Fruit fly (Drosophila melanogaster) whole organism: ENCODE data around the gene CG42323.

Source experiments
- CG8478 ChIP-seq: fragments of >200 bp; optimal IDR thresholded peaks from 2 replicates; lab custom pipeline; 2018; ENCODE audit warnings: inconsistent platforms
- Dll ChIP-seq: fragments of >200 bp; optimal IDR thresholded peaks from 2 replicates; lab custom pipeline; 2017
- EcR ChIP-seq, 2 experiments: fragments of >200 bp; optimal IDR thresholded peaks; 2 replicates each; lab custom pipeline; 2017; ENCODE audit warnings: missing biosample characterization in 2 of 2, missing genetic modification characterization in 2 of 2, missing genetic modification reagents in 2 of 2
- pan ChIP-seq: fragments of >200 bp; optimal IDR thresholded peaks from 2 replicates; lab custom pipeline; 2017
- psq ChIP-seq: fragments of >200 bp; optimal IDR thresholded peaks from 2 replicates; lab custom pipeline; 2017
- usp ChIP-seq: fragments of >200 bp; optimal IDR thresholded peaks from 2 replicates; lab custom pipeline; 2017; ENCODE audit warnings: missing biosample characterization, missing genetic modification characterization, mixed read lengths

DNA sequence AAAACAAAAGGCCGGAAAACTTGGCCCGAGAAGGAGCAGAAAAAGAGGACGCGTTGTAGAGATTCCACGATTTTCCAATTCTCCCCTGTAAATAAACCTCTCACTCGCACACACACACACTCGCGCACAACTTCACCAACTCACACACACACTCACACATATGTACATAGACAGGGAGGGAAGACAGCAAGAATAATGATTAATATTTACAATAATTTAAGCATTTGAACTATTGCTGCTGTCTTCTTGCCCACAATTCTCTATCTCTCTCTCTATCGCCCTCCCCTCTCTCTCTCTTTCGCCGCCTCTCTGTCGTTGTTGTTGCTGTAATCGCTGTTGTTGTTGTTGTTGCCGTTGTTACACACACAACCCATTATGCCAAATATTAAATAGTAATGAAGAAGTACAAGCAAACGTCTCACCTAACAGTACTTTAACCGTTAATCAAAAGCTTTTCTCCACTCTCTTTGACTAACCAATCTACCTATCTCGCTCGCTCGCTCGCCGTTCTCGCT, 47.7 kb upstream of the CG42323 start:
- TF ChIP-seq usp (GFP tag; lab: Kevin White, UChicago) (no peak), pan (lab: Kevin White, UChicago) (no peak), CG8478 (lab: Kevin White, UChicago) (no peak), Dll (lab: Kevin White, UChicago) (no peak), psq (no peak), EcR (GFP tag; optimal IDR thresholded peaks at IDR 0.05; lab: Kevin White, UChicago) (no peak)
